Worm (Caenorhabditis elegans): ENCODE measurements around the gene cyp-13A10.

ce11 chrII:9686663-9687193 is 24.0 kb upstream of the cyp-13A10 start, which contains the start of gene ZK1320.9:
- TF ChIP-seq ama-1 (optimal IDR thresholded peaks at IDR 0.05) (no peak), F13C5.2 (tag; optimal IDR thresholded peaks at IDR 0.05) (no peak), hmbx-1 (tag; optimal IDR thresholded peaks at IDR 0.05) (no peak), tbx-11 (GFP tag; IDR thresholded peaks at IDR 0.05) (no peak), tbx-37 (GFP tag; conservative IDR thresholded peaks at IDR 0.05) (no peak), flt-1 (GFP tag; IDR thresholded peaks at IDR 0.05) (no peak), sea-1 (GFP tag; conservative IDR thresholded peaks at IDR 0.05) (no peak), ceh-13 (GFP tag; optimal IDR thresholded peaks at IDR 0.05) (no peak), tra-4 (tag; optimal IDR thresholded peaks at IDR 0.05) (no peak), hnd-1 (tag; optimal IDR thresholded peaks at IDR 0.05) (no peak)

All from whole organism, early embryonic.